Fruit fly (Drosophila melanogaster) whole organism, embryonic: ENCODE measurements around the gene CG43072.

Experiments
- ATbp ChIP-seq: fragments of 200-800 bp; sonication (Bioruptor generic); optimal IDR thresholded peaks from 2 replicates; lab custom pipeline; 2017; ENCODE audit warnings: missing biosample characterization, mild to moderate bottlenecking, missing genetic modification characterization, missing genetic modification reagents
- B-H2 ChIP-seq: fragments of 200-800 bp; sonication (Bioruptor generic); optimal IDR thresholded peaks from 2 replicates; lab custom pipeline; 2018; ENCODE audit warnings: missing biosample characterization, mild to moderate bottlenecking, missing genetic modification characterization
- Bdp1 ChIP-seq: fragments of 200-800 bp; sonication (Bioruptor generic); optimal IDR thresholded peaks from 3 replicates; lab custom pipeline; 2016; ENCODE audit warnings: missing biosample characterization, missing genetic modification characterization
- CG1024 ChIP-seq: fragments of 200-800 bp; sonication (Bioruptor generic); IDR thresholded peaks from 2 replicates; pipeline ENCODE4 v1.3.6; 2022; ENCODE audit warnings: missing biosample characterization, missing genetic modification characterization
- CG11723 ChIP-seq: fragments of 200-800 bp; sonication (Bioruptor generic); optimal IDR thresholded peaks from 2 replicates; lab custom pipeline; 2017; ENCODE audit warnings: missing biosample characterization, mild to moderate bottlenecking, missing genetic modification characterization
- CG12155 ChIP-seq: fragments of 200-800 bp; sonication (Bioruptor generic); optimal IDR thresholded peaks from 3 replicates; lab custom pipeline; 2016; ENCODE audit warnings: missing biosample characterization, missing genetic modification characterization
- CG1233 ChIP-seq: fragments of 200-800 bp; sonication (Bioruptor generic); optimal IDR thresholded peaks from 4 replicates; lab custom pipeline; 2018; ENCODE audit warnings: missing biosample characterization, mild to moderate bottlenecking, missing genetic modification characterization
- CG12942 ChIP-seq: fragments of 200-800 bp; sonication (Bioruptor generic); optimal IDR thresholded peaks from 3 replicates; lab custom pipeline; 2016; ENCODE audit warnings: missing biosample characterization, missing genetic modification characterization
- CG13123 ChIP-seq: fragments of 200-800 bp; sonication (Bioruptor generic); optimal IDR thresholded peaks from 2 replicates; lab custom pipeline; 2016; ENCODE audit warnings: missing biosample characterization, missing genetic modification characterization
- CG15073 ChIP-seq: fragments of 200-800 bp; sonication (Bioruptor generic); optimal IDR thresholded peaks from 2 replicates; lab custom pipeline; 2016; ENCODE audit warnings: missing biosample characterization, missing genetic modification characterization
- CG15269 ChIP-seq: fragments of 200-800 bp; sonication (Bioruptor generic); optimal IDR thresholded peaks from 2 replicates; lab custom pipeline; 2018; ENCODE audit warnings: missing biosample characterization, mild to moderate bottlenecking, missing genetic modification characterization, moderate library complexity
- CG1647 ChIP-seq: fragments of 200-800 bp; sonication (Bioruptor generic); optimal IDR thresholded peaks from 3 replicates; lab custom pipeline; 2016; ENCODE audit warnings: missing biosample characterization, missing genetic modification characterization
- CG17385 ChIP-seq: fragments of 200-800 bp; sonication (Bioruptor generic); optimal IDR thresholded peaks from 3 replicates; lab custom pipeline; 2018; ENCODE audit warnings: missing biosample characterization, mild to moderate bottlenecking, missing genetic modification characterization
- CG2116 ChIP-seq: fragments of 200-800 bp; sonication (Bioruptor generic); optimal IDR thresholded peaks from 3 replicates; lab custom pipeline; 2018; ENCODE audit warnings: missing biosample characterization, mild to moderate bottlenecking, missing genetic modification characterization
- CG30403 ChIP-seq: fragments of 200-800 bp; sonication (Bioruptor generic); optimal IDR thresholded peaks from 3 replicates; lab custom pipeline; 2016; ENCODE audit warnings: missing biosample characterization, missing genetic modification characterization
- CG33557 ChIP-seq: fragments of 200-800 bp; sonication (Bioruptor generic); optimal IDR thresholded peaks from 2 replicates; lab custom pipeline; 2019; ENCODE audit warnings: missing biosample characterization, mild to moderate bottlenecking, missing genetic modification characterization, moderate library complexity
- CG4707 ChIP-seq: fragments of 200-800 bp; sonication (Bioruptor generic); optimal IDR thresholded peaks from 2 replicates; lab custom pipeline; 2018; ENCODE audit warnings: missing biosample characterization, mild to moderate bottlenecking, missing genetic modification characterization, moderate library complexity
- CG4730 ChIP-seq: fragments of 200-800 bp; sonication (Bioruptor generic); IDR thresholded peaks from 2 replicates; pipeline ENCODE4 v1.3.6; 2022; ENCODE audit warnings: missing biosample characterization, missing genetic modification characterization
- CG4854 ChIP-seq: fragments of 200-800 bp; sonication (Bioruptor generic); optimal IDR thresholded peaks from 2 replicates; lab custom pipeline; 2016; ENCODE audit warnings: missing biosample characterization, missing genetic modification characterization, inconsistent platforms
- CG5245 ChIP-seq: fragments of 200-800 bp; sonication (Bioruptor generic); optimal IDR thresholded peaks from 3 replicates; lab custom pipeline; 2016; ENCODE audit warnings: missing biosample characterization, missing genetic modification characterization
- CG8388 ChIP-seq: fragments of 200-800 bp; sonication (Bioruptor generic); optimal IDR thresholded peaks from 2 replicates; lab custom pipeline; 2019; ENCODE audit warnings: missing biosample characterization, mild to moderate bottlenecking, missing genetic modification characterization, moderate library complexity
- Dip2 ChIP-seq: fragments of 200-800 bp; sonication (Bioruptor generic); IDR thresholded peaks from 2 replicates; pipeline ENCODE4 v1.3.6; 2022; ENCODE audit warnings: missing biosample characterization, missing genetic modification characterization
- Drgx ChIP-seq: fragments of 200-800 bp; sonication (Bioruptor generic); IDR thresholded peaks from 2 replicates; pipeline ENCODE4 v1.3.6; 2022; ENCODE audit warnings: missing biosample characterization, missing genetic modification characterization
- Fer3 ChIP-seq: fragments of 200-800 bp; sonication (Bioruptor generic); optimal IDR thresholded peaks from 2 replicates; lab custom pipeline; 2018; ENCODE audit warnings: missing biosample characterization, mild to moderate bottlenecking, missing genetic modification characterization, moderate library complexity
- Hmr ChIP-seq: fragments of 200-800 bp; sonication (Bioruptor generic); optimal IDR thresholded peaks from 3 replicates; lab custom pipeline; 2017; ENCODE audit warnings: mild to moderate bottlenecking, missing biosample characterization, missing genetic modification reagents, missing genetic modification characterization
- Hr39 ChIP-seq: fragments of >200 bp; optimal IDR thresholded peaks from 2 replicates; lab custom pipeline; 2017
- NC2α ChIP-seq: fragments of 200-800 bp; sonication (Bioruptor generic); optimal IDR thresholded peaks from 2 replicates; lab custom pipeline; 2016; ENCODE audit warnings: missing biosample characterization, missing genetic modification characterization
- Oaz ChIP-seq: fragments of 200-800 bp; sonication (Bioruptor generic); IDR thresholded peaks from 2 replicates; pipeline ENCODE4 v1.3.6; 2022; ENCODE audit warnings: missing biosample characterization, missing genetic modification characterization
- PHDP ChIP-seq: fragments of 200-800 bp; sonication (Bioruptor generic); optimal IDR thresholded peaks from 3 replicates; lab custom pipeline; 2018; ENCODE audit warnings: missing biosample characterization, mild to moderate bottlenecking, missing genetic modification characterization, moderate library complexity
- Xbp1 ChIP-seq: fragments of 200-800 bp; sonication (Bioruptor generic); optimal IDR thresholded peaks from 3 replicates; lab custom pipeline; 2016; ENCODE audit warnings: missing biosample characterization, mild to moderate bottlenecking, missing genetic modification characterization
- bbx ChIP-seq: fragments of 200-800 bp; sonication (Bioruptor generic); IDR thresholded peaks from 2 replicates; pipeline ENCODE4 v1.3.6; 2022; ENCODE audit warnings: missing biosample characterization, missing genetic modification characterization; ENCODE audit not compliant: partially characterized antibody
- cad ChIP-seq: fragments of >200 bp; optimal IDR thresholded peaks from 2 replicates; lab custom pipeline; 2017; ENCODE audit warnings: missing biosample characterization, missing genetic modification characterization
- crol ChIP-seq: fragments of 200-800 bp; sonication (Bioruptor generic); IDR thresholded peaks from 2 replicates; pipeline ENCODE4 v1.3.6; 2022; ENCODE audit warnings: missing biosample characterization, missing genetic modification characterization
- dysf ChIP-seq: fragments of 200-800 bp; sonication (Bioruptor generic); IDR thresholded peaks from 3 replicates; pipeline ENCODE4 v1.3.6; 2022; ENCODE audit warnings: missing biosample characterization, missing genetic modification characterization
- eve ChIP-seq, 2 experiments: fragments of >200 bp; optimal IDR thresholded peaks; 2 replicates each; lab custom pipeline; 2017; ENCODE audit warnings: missing biosample characterization in 2 of 2, missing genetic modification characterization in 2 of 2
- hth ChIP-seq: fragments of >200 bp; optimal IDR thresholded peaks from 2 replicates; lab custom pipeline; 2017; ENCODE audit warnings: inconsistent platforms
- lmd ChIP-seq: fragments of 200-800 bp; sonication (Bioruptor generic); IDR thresholded peaks from 2 replicates; pipeline ENCODE4 v1.3.6; 2022; ENCODE audit warnings: missing biosample characterization, missing genetic modification characterization
- mam ChIP-seq: fragments of 200-800 bp; sonication (Bioruptor generic); optimal IDR thresholded peaks from 3 replicates; lab custom pipeline; 2016; ENCODE audit warnings: missing biosample characterization, missing genetic modification characterization
- pfk ChIP-seq: fragments of 200-800 bp; sonication (Bioruptor generic); optimal IDR thresholded peaks from 2 replicates; lab custom pipeline; 2018; ENCODE audit warnings: missing biosample characterization, mild to moderate bottlenecking, missing genetic modification characterization, moderate library complexity
- pros ChIP-seq: fragments of 200-800 bp; sonication (Bioruptor generic); optimal IDR thresholded peaks from 3 replicates; lab custom pipeline; 2019; ENCODE audit warnings: missing biosample characterization, mild to moderate bottlenecking, missing genetic modification characterization, moderate library complexity
- row ChIP-seq: fragments of 200-800 bp; sonication (Bioruptor generic); IDR thresholded peaks from 3 replicates; pipeline ENCODE4 v1.3.6; 2022; ENCODE audit warnings: missing biosample characterization, missing genetic modification characterization
- seq ChIP-seq: fragments of 200-800 bp; sonication (Bioruptor generic); IDR thresholded peaks from 2 replicates; pipeline ENCODE4 v1.3.6; 2022; ENCODE audit warnings: missing biosample characterization, missing genetic modification characterization
- sim ChIP-seq: fragments of 200-800 bp; sonication (Bioruptor generic); IDR thresholded peaks from 2 replicates; pipeline ENCODE4 v1.3.6; 2022; ENCODE audit warnings: missing biosample characterization, missing genetic modification characterization
- slbo ChIP-seq: fragments of 200-800 bp; sonication (Bioruptor generic); IDR thresholded peaks from 2 replicates; pipeline ENCODE4 v1.3.6; 2022; ENCODE audit warnings: missing biosample characterization, missing genetic modification characterization
- slp2 ChIP-seq: fragments of 200-800 bp; sonication (Bioruptor generic); optimal IDR thresholded peaks from 2 replicates; lab custom pipeline; 2016; ENCODE audit warnings: missing biosample characterization, missing genetic modification characterization
- sr ChIP-seq: fragments of 200-800 bp; sonication (Bioruptor generic); IDR thresholded peaks from 3 replicates; pipeline ENCODE4 v1.3.6; 2022; ENCODE audit warnings: missing biosample characterization, missing genetic modification characterization
- stc ChIP-seq: fragments of 200-800 bp; sonication (Bioruptor generic); IDR thresholded peaks from 2 replicates; pipeline ENCODE4 v1.3.6; 2022; ENCODE audit warnings: missing biosample characterization, missing genetic modification characterization
- tin ChIP-seq: fragments of 200-800 bp; sonication (Bioruptor generic); optimal IDR thresholded peaks from 3 replicates; lab custom pipeline; 2016; ENCODE audit warnings: missing biosample characterization, missing genetic modification characterization
- twi ChIP-seq: fragments of 200-800 bp; optimal IDR thresholded peaks from 2 replicates; lab custom pipeline; 2019; ENCODE audit warnings: missing biosample characterization, mild to moderate bottlenecking, missing genetic modification characterization, moderate library complexity
- usp ChIP-seq: fragments of >200 bp; optimal IDR thresholded peaks from 2 replicates; lab custom pipeline; 2017; ENCODE audit warnings: missing biosample characterization, missing genetic modification characterization
- vvl ChIP-seq: fragments of 200-800 bp; sonication (Bioruptor generic); IDR thresholded peaks from 2 replicates; pipeline ENCODE4 v1.3.6; 2022; ENCODE audit warnings: missing biosample characterization, missing genetic modification characterization

The CG43072 gene

dm6 chr3L:21056792-21057567, 8.7 kb upstream of the CG43072 start (continued):
- TF ChIP-seq vvl (GFP tag; lab: Robert Waterston, UW) (0 out of 2 replicates have a peak, but pooled peaks have one; percentile 13), CG17385 (GFP tag; lab: Kevin White, UChicago) (peak; percentile 27), twi (tag; lab: Kevin White, UChicago) (peak; percentile 78), tin (peak; percentile 10), sr (GFP tag; lab: Robert Waterston, UW) (0 out of 3 replicates have a peak, but pooled peaks have one; percentile 46), CG33557 (no peak), hth (no peak), NC2α (no peak), slp2 (GFP tag; lab: Kevin White, UChicago) (no peak), CG13123 (no peak), eve (GFP tag; optimal IDR thresholded peaks at IDR 0.05; lab: Kevin White, UChicago) (peak in 1 of 2 experiments; percentile 75), Hr39 (no peak), Hmr (GFP tag; lab: Kevin White, UChicago) (no peak), CG5245 (GFP tag; lab: Kevin White, UChicago) (no peak), Xbp1 (GFP tag; lab: Kevin White, UChicago) (peak; percentile 29), CG4730 (no peak), Dip2 (no peak), CG15073 (GFP tag; lab: Kevin White, UChicago) (no peak), CG1024 (GFP tag; lab: Robert Waterston, UW) (no peak), bbx (GFP tag; lab: Robert Waterston, UW) (no peak), dysf (GFP tag; lab: Robert Waterston, UW) (no peak), CG4707 (GFP tag; lab: Kevin White, UChicago) (no peak), pfk (GFP tag; lab: Kevin White, UChicago) (no peak), sim (GFP tag; lab: Robert Waterston, UW) (no peak), pros (GFP tag; lab: Kevin White, UChicago) (peak; percentile 74), CG8388 (peak; percentile 3), mam (peak; percentile 39), ATbp (no peak), slbo (GFP tag; lab: Robert Waterston, UW) (peak; percentile 62), CG12155 (GFP tag; lab: Kevin White, UChicago) (peak; percentile 8), stc (GFP tag; lab: Robert Waterston, UW) (no peak), cad (GFP tag; lab: Kevin White, UChicago) (no peak), Drgx (GFP tag; lab: Robert Waterston, UW) (peak; percentile 12; the same call in 1 of the 2 replicates), CG15269 (tag; lab: Kevin White, UChicago) (peak; percentile 7), Oaz (GFP tag; lab: Robert Waterston, UW) (0 out of 2 replicates have a peak, but pooled peaks have one; percentile 19), CG2116 (GFP tag; lab: Kevin White, UChicago) (no peak), CG30403 (GFP tag; lab: Kevin White, UChicago) (peak; percentile 32), Bdp1 (GFP tag; lab: Kevin White, UChicago) (no peak), CG11723 (GFP tag; lab: Kevin White, UChicago) (no peak), CG1233 (GFP tag; lab: Kevin White, UChicago) (peak; percentile 5), CG12942 (GFP tag; lab: Kevin White, UChicago) (no peak), Fer3 (tag; lab: Kevin White, UChicago) (peak; percentile 8), seq (no peak), B-H2 (peak; percentile 26), row (GFP tag; lab: Robert Waterston, UW) (peak; percentile 60; the same call in 2 of the 3 replicates), PHDP (no peak), usp (GFP tag; lab: Kevin White, UChicago) (no peak), lmd (peak; percentile 10; the same call in 1 of the 2 replicates), crol (GFP tag; lab: Robert Waterston, UW) (peak; percentile 83), CG4854 (GFP tag; lab: Kevin White, UChicago) (no peak), CG1647 (GFP tag; lab: Kevin White, UChicago) (no peak)
